Fruit fly (Drosophila melanogaster) whole organism, embryonic: ENCODE data around the gene Iyd.
A peak's percentile ranks its signal among the peaks of the same experiment; 100 is the strongest.

ENCODE experiments used
- ATbp ChIP-seq: fragments of 200-800 bp; sonication (Bioruptor generic); optimal IDR thresholded peaks from 2 replicates; lab custom pipeline; 2017; ENCODE audit warnings: missing biosample characterization, mild to moderate bottlenecking, missing genetic modification characterization, missing genetic modification reagents
- Atf3 ChIP-seq: fragments of 200-800 bp; sonication (Bioruptor generic); optimal IDR thresholded peaks from 3 replicates; lab custom pipeline; 2016; ENCODE audit warnings: missing biosample characterization, missing genetic modification characterization
- B-H2 ChIP-seq: fragments of 200-800 bp; sonication (Bioruptor generic); optimal IDR thresholded peaks from 2 replicates; lab custom pipeline; 2018; ENCODE audit warnings: missing biosample characterization, mild to moderate bottlenecking, missing genetic modification characterization
- CG12071 ChIP-seq: fragments of 200-800 bp; sonication (Bioruptor generic); optimal IDR thresholded peaks from 3 replicates; lab custom pipeline; 2018; ENCODE audit warnings: missing biosample characterization, mild to moderate bottlenecking, missing genetic modification characterization
- CG13123 ChIP-seq: fragments of 200-800 bp; sonication (Bioruptor generic); optimal IDR thresholded peaks from 2 replicates; lab custom pipeline; 2016; ENCODE audit warnings: missing biosample characterization, missing genetic modification characterization
- CG13624 ChIP-seq: fragments of 200-800 bp; sonication (Bioruptor generic); optimal IDR thresholded peaks from 2 replicates; lab custom pipeline; 2016; ENCODE audit warnings: missing biosample characterization, missing genetic modification characterization
- CG14860 ChIP-seq: fragments of 200-800 bp; sonication (Bioruptor generic); IDR thresholded peaks from 3 replicates; pipeline ENCODE4 v1.3.6; 2022; ENCODE audit warnings: missing biosample characterization, missing genetic modification characterization; ENCODE audit not compliant: partially characterized antibody
- CG16779 ChIP-seq: fragments of 200-800 bp; sonication (Bioruptor generic); IDR thresholded peaks from 2 replicates; pipeline ENCODE4 v1.3.6; 2022; ENCODE audit warnings: missing biosample characterization, missing genetic modification characterization
- CG17186 ChIP-seq: fragments of 200-800 bp; sonication (Bioruptor generic); optimal IDR thresholded peaks from 3 replicates; lab custom pipeline; 2017; ENCODE audit warnings: missing biosample characterization, missing genetic modification reagents, missing genetic modification characterization
- CG1832 ChIP-seq: fragments of 200-800 bp; sonication (Bioruptor generic); optimal IDR thresholded peaks from 2 replicates; lab custom pipeline; 2017; ENCODE audit warnings: missing biosample characterization, mild to moderate bottlenecking, missing genetic modification characterization, inconsistent platforms
- CG18476 ChIP-seq: fragments of 200-800 bp; sonication (Bioruptor generic); optimal IDR thresholded peaks from 2 replicates; lab custom pipeline; 2016; ENCODE audit warnings: missing biosample characterization, mild to moderate bottlenecking, missing genetic modification characterization
- CG2199 ChIP-seq: fragments of 200-800 bp; sonication (Bioruptor generic); IDR thresholded peaks from 3 replicates; pipeline ENCODE4 v1.3.6; 2022; ENCODE audit warnings: missing biosample characterization, missing genetic modification characterization
- CG2875 ChIP-seq: fragments of 200-800 bp; sonication (Bioruptor generic); optimal IDR thresholded peaks from 2 replicates; lab custom pipeline; 2017; ENCODE audit warnings: missing biosample characterization, mild to moderate bottlenecking, missing genetic modification characterization, missing genetic modification reagents
- CG42726 ChIP-seq: fragments of 200-800 bp; sonication (Bioruptor generic); IDR thresholded peaks from 2 replicates; pipeline ENCODE4 v1.3.6; 2022; ENCODE audit warnings: missing biosample characterization, missing genetic modification characterization; ENCODE audit not compliant: partially characterized antibody
- CG7271 ChIP-seq: fragments of 200-800 bp; sonication (Bioruptor generic); optimal IDR thresholded peaks from 2 replicates; lab custom pipeline; 2018; ENCODE audit warnings: missing biosample characterization, mild to moderate bottlenecking, missing genetic modification characterization, moderate library complexity
- CG7556 ChIP-seq: fragments of 200-800 bp; sonication (Bioruptor generic); optimal IDR thresholded peaks from 2 replicates; lab custom pipeline; 2017; ENCODE audit warnings: missing biosample characterization, mild to moderate bottlenecking, missing genetic modification characterization
- CG7745 ChIP-seq: fragments of 200-800 bp; sonication (Bioruptor generic); optimal IDR thresholded peaks from 2 replicates; lab custom pipeline; 2018; ENCODE audit warnings: missing biosample characterization, mild to moderate bottlenecking, missing genetic modification characterization, moderate library complexity
- CG7786 ChIP-seq: fragments of 200-800 bp; sonication (Bioruptor generic); optimal IDR thresholded peaks from 2 replicates; lab custom pipeline; 2016; ENCODE audit warnings: missing biosample characterization, missing genetic modification characterization
- CG8765 ChIP-seq: fragments of 200-800 bp; sonication (Bioruptor generic); IDR thresholded peaks from 2 replicates; pipeline ENCODE4 v1.3.6; 2022; ENCODE audit warnings: missing biosample characterization, missing genetic modification characterization
- CG9609 ChIP-seq: fragments of 200-800 bp; sonication (Bioruptor generic); optimal IDR thresholded peaks from 3 replicates; lab custom pipeline; 2016; ENCODE audit warnings: missing biosample characterization, missing genetic modification characterization
- CG9817 ChIP-seq: fragments of 200-800 bp; sonication (Bioruptor generic); optimal IDR thresholded peaks from 2 replicates; lab custom pipeline; 2018; ENCODE audit warnings: missing biosample characterization, mild to moderate bottlenecking, missing genetic modification characterization, moderate library complexity
- E2f1 ChIP-seq: fragments of 200-800 bp; sonication (Bioruptor generic); IDR thresholded peaks from 2 replicates; pipeline ENCODE4 v1.3.6; 2022; ENCODE audit warnings: missing biosample characterization, missing genetic modification characterization
- MESR4 ChIP-seq: fragments of 200-800 bp; sonication (Bioruptor generic); optimal IDR thresholded peaks from 2 replicates; lab custom pipeline; 2018; ENCODE audit warnings: missing biosample characterization, mild to moderate bottlenecking, missing genetic modification characterization, moderate library complexity
- Neu2 ChIP-seq: fragments of 200-800 bp; sonication (Bioruptor generic); optimal IDR thresholded peaks from 3 replicates; lab custom pipeline; 2016; ENCODE audit warnings: missing biosample characterization, missing genetic modification characterization, borderline replicate concordance
- Sry-β ChIP-seq: fragments of 200-800 bp; sonication (Bioruptor generic); optimal IDR thresholded peaks from 2 replicates; lab custom pipeline; 2018; ENCODE audit warnings: missing biosample characterization, mild to moderate bottlenecking, missing genetic modification characterization, moderate library complexity
- TFAM ChIP-seq: fragments of 200-800 bp; sonication (Bioruptor generic); optimal IDR thresholded peaks from 2 replicates; lab custom pipeline; 2017; ENCODE audit warnings: missing biosample characterization, missing genetic modification characterization, inconsistent platforms
- bigmax ChIP-seq: fragments of 200-800 bp; sonication (Bioruptor generic); optimal IDR thresholded peaks from 2 replicates; lab custom pipeline; 2018; ENCODE audit warnings: missing biosample characterization, mild to moderate bottlenecking, missing genetic modification characterization
- cg ChIP-seq: fragments of 200-800 bp; sonication (Bioruptor generic); optimal IDR thresholded peaks from 3 replicates; lab custom pipeline; 2019; ENCODE audit warnings: missing biosample characterization, mild to moderate bottlenecking, missing genetic modification characterization, moderate library complexity
- chm ChIP-seq: fragments of 200-800 bp; sonication (Bioruptor generic); IDR thresholded peaks from 2 replicates; pipeline ENCODE4 v1.3.6; 2022; ENCODE audit warnings: missing biosample characterization, missing genetic modification characterization
- da ChIP-seq: fragments of 200-800 bp; sonication (Bioruptor generic); optimal IDR thresholded peaks from 2 replicates; lab custom pipeline; 2016; ENCODE audit warnings: missing biosample characterization, missing genetic modification characterization
- dmrt11E ChIP-seq: fragments of 200-800 bp; sonication (Bioruptor generic); optimal IDR thresholded peaks from 3 replicates; lab custom pipeline; 2018; ENCODE audit warnings: missing biosample characterization, mild to moderate bottlenecking, missing genetic modification characterization, moderate library complexity
- dmrt99B ChIP-seq: fragments of 200-800 bp; sonication (Bioruptor generic); optimal IDR thresholded peaks from 2 replicates; lab custom pipeline; 2018; ENCODE audit warnings: missing biosample characterization, mild to moderate bottlenecking, missing genetic modification characterization, moderate library complexity
- dpn ChIP-seq, 2 experiments: fragments of 200-800 bp; sonication (Bioruptor generic); optimal IDR thresholded peaks; 3 replicates each; lab custom pipeline; 2016; ENCODE audit warnings: missing biosample characterization in 2 of 2, missing genetic modification characterization in 2 of 2
- ewg ChIP-seq: fragments of 200-800 bp; sonication (Bioruptor generic); optimal IDR thresholded peaks from 3 replicates; lab custom pipeline; 2017; ENCODE audit warnings: mild to moderate bottlenecking, missing biosample characterization, missing genetic modification reagents, missing genetic modification characterization
- fu2 ChIP-seq: fragments of 200-800 bp; sonication (Bioruptor generic); optimal IDR thresholded peaks from 2 replicates; lab custom pipeline; 2016; ENCODE audit warnings: missing biosample characterization, missing genetic modification characterization
- gcm2 ChIP-seq: fragments of 200-800 bp; sonication (Bioruptor generic); optimal IDR thresholded peaks from 2 replicates; lab custom pipeline; 2016; ENCODE audit warnings: missing biosample characterization, missing genetic modification characterization
- gro ChIP-seq: fragments of 200-800 bp; sonication (Bioruptor generic); optimal IDR thresholded peaks from 2 replicates; lab custom pipeline; 2016; ENCODE audit warnings: missing biosample characterization, missing genetic modification characterization
- hb ChIP-seq: fragments of 200-800 bp; sonication (Bioruptor generic); IDR thresholded peaks from 3 replicates; pipeline ENCODE4 v1.3.6; 2022; ENCODE audit warnings: missing biosample characterization, missing genetic modification characterization; ENCODE audit not compliant: partially characterized antibody
- nerfin-1 ChIP-seq: fragments of 200-800 bp; sonication (Bioruptor generic); optimal IDR thresholded peaks from 3 replicates; lab custom pipeline; 2019; ENCODE audit warnings: missing biosample characterization, mild to moderate bottlenecking, missing genetic modification characterization, moderate library complexity
- odd ChIP-seq: fragments of 200-800 bp; sonication (Bioruptor generic); optimal IDR thresholded peaks from 2 replicates; lab custom pipeline; 2017; ENCODE audit warnings: missing biosample characterization, mild to moderate bottlenecking, missing genetic modification characterization
- peb ChIP-seq: fragments of 200-800 bp; sonication (Bioruptor generic); IDR thresholded peaks from 2 replicates; pipeline ENCODE4 v1.3.6; 2022; ENCODE audit warnings: missing biosample characterization, missing genetic modification characterization
- pros ChIP-seq: fragments of 200-800 bp; sonication (Bioruptor generic); optimal IDR thresholded peaks from 3 replicates; lab custom pipeline; 2019; ENCODE audit warnings: missing biosample characterization, mild to moderate bottlenecking, missing genetic modification characterization, moderate library complexity
- ranshi ChIP-seq: fragments of 200-800 bp; sonication (Bioruptor generic); IDR thresholded peaks from 2 replicates; pipeline ENCODE4 v1.3.6; 2022; ENCODE audit warnings: missing biosample characterization, missing genetic modification characterization
- sisA ChIP-seq: fragments of 200-800 bp; sonication (Bioruptor generic); IDR thresholded peaks from 2 replicates; pipeline ENCODE4 v1.3.6; 2022; ENCODE audit warnings: missing biosample characterization, missing genetic modification characterization
- slbo ChIP-seq: fragments of 200-800 bp; sonication (Bioruptor generic); IDR thresholded peaks from 2 replicates; pipeline ENCODE4 v1.3.6; 2022; ENCODE audit warnings: missing biosample characterization, missing genetic modification characterization
- so ChIP-seq: fragments of 200-800 bp; sonication (Bioruptor generic); IDR thresholded peaks from 3 replicates; pipeline ENCODE4 v1.3.6; 2022; ENCODE audit warnings: missing biosample characterization, missing genetic modification characterization
- unc-4 ChIP-seq: fragments of 200-800 bp; sonication (Bioruptor generic); IDR thresholded peaks from 2 replicates; pipeline ENCODE4 v1.3.6; 2022; ENCODE audit warnings: missing biosample characterization, missing genetic modification characterization; ENCODE audit not compliant: partially characterized antibody
- vnd ChIP-seq: fragments of 200-800 bp; sonication (Bioruptor generic); IDR thresholded peaks from 3 replicates; pipeline ENCODE4 v1.3.6; 2022; ENCODE audit warnings: missing biosample characterization, missing genetic modification characterization; ENCODE audit not compliant: partially characterized antibody
- zf30C ChIP-seq: fragments of 200-800 bp; sonication (Bioruptor generic); optimal IDR thresholded peaks from 3 replicates; lab custom pipeline; 2018; ENCODE audit warnings: missing biosample characterization, mild to moderate bottlenecking, missing genetic modification characterization

The Iyd gene

DNA sequence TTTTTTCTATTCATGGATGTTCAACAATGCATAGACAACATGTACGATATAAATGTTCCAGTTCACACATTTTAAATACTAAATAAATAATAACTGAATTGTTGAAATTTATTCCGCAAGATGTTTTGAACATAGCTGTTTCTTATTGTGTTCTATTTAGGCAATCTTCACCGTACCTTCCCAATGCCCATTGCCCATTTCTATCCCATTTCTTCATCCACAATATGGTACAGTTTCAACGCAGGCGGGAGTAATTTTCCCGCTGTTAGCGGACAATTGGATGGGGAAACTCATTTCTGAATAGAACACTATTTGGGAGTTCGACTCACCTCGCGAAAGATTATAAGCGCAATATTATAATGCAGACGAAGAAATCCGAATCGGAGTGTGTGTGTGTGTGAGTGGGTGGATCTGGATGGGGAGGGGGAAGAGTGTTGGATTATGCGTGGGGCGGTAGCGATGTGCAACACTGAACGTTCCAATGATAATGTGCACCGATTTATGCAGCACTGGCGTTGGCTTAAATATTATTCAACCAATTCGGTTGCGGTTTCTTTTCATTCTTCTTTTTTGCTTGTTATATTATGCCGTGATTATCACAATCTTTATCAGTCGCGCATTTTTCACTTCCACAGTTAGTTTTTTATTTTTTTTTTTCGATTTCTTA is 4.0 kb downstream of the Iyd start (continued):
- TF ChIP-seq CG1832 (GFP tag; lab: Kevin White, UChicago) (no peak), CG7745 (no peak), CG14860 (GFP tag; lab: Robert Waterston, UW) (no peak), gro (GFP tag; lab: Kevin White, UChicago) (peak; percentile 47), hb (GFP tag; lab: Robert Waterston, UW) (no peak), CG7556 (GFP tag; lab: Kevin White, UChicago) (peak; percentile 5), dmrt11E (peak; percentile 31), nerfin-1 (tag; lab: Kevin White, UChicago) (no peak), gcm2 (GFP tag; lab: Kevin White, UChicago) (no peak), Sry-β (GFP tag; lab: Kevin White, UChicago) (no peak), ewg (GFP tag; lab: Kevin White, UChicago) (peak; percentile 7), ATbp (GFP tag; lab: Kevin White, UChicago) (no peak), CG17186 (GFP tag; lab: Kevin White, UChicago) (peak; percentile 27), B-H2 (GFP tag; lab: Kevin White, UChicago) (no peak), CG2875 (GFP tag; lab: Kevin White, UChicago) (no peak), zf30C (no peak), TFAM (GFP tag; lab: Kevin White, UChicago) (no peak), CG12071 (no peak), CG9609 (GFP tag; lab: Kevin White, UChicago) (peak; percentile 22), Neu2 (GFP tag; lab: Kevin White, UChicago) (no peak), CG9817 (tag; lab: Kevin White, UChicago) (peak; percentile 10), da (GFP tag; lab: Kevin White, UChicago) (no peak), Atf3 (no peak), peb (GFP tag; lab: Robert Waterston, UW) (0 out of 2 replicates have a peak, but pooled peaks have one; percentile 20), CG7271 (tag; lab: Kevin White, UChicago) (no peak), CG18476 (no peak), E2f1 (GFP tag; lab: Robert Waterston, UW) (no peak), chm (GFP tag; lab: Robert Waterston, UW) (peak; percentile 84), CG13624 (peak; percentile 74), unc-4 (GFP tag; lab: Robert Waterston, UW) (no peak), odd (no peak), CG2199 (GFP tag; lab: Robert Waterston, UW) (0 out of 3 replicates have a peak, but pooled peaks have one; percentile 46), dpn (GFP tag; optimal IDR thresholded peaks at IDR 0.05; lab: Kevin White, UChicago) (peak; percentile 68 to 74), so (no peak), CG8765 (GFP tag; lab: Robert Waterston, UW) (no peak), vnd (GFP tag; lab: Robert Waterston, UW) (no peak), slbo (GFP tag; lab: Robert Waterston, UW) (peak; percentile 48), cg (GFP tag; lab: Kevin White, UChicago) (no peak), MESR4 (GFP tag; lab: Kevin White, UChicago) (no peak), sisA (GFP tag; lab: Robert Waterston, UW) (no peak), CG7786 (peak; percentile 31), CG16779 (GFP tag; lab: Robert Waterston, UW) (peak; percentile 68; the same call in 1 of the 2 replicates), bigmax (no peak), ranshi (peak; percentile 13; the same call in 1 of the 2 replicates), fu2 (GFP tag; lab: Kevin White, UChicago) (peak; percentile 34), pros (GFP tag; lab: Kevin White, UChicago) (no peak), dmrt99B (no peak), CG42726 (GFP tag; lab: Robert Waterston, UW) (no peak), CG13123 (GFP tag; lab: Kevin White, UChicago) (peak; percentile 17)
